Worm (Caenorhabditis elegans) whole organism, mixed stage, embryonic: ENCODE results near the gene K01D12.7.

Source experiments
- ces-1 ChIP-seq: fragments of 150-350 bp; optimal IDR thresholded peaks from 2 replicates; lab custom pipeline; 2014; ENCODE audit warnings: missing biosample characterization, missing genetic modification reagents, missing genetic modification characterization
- elt-1 ChIP-seq: sonication (generic microtip); optimal IDR thresholded peaks from 2 replicates; lab custom pipeline; 2017; ENCODE audit warnings: missing genetic modification characterization, mild to moderate bottlenecking, missing compliant biosample characterization, antibody characterized with exemption, moderate library complexity, borderline replicate concordance; ENCODE audit not compliant: insufficient read depth
- lin-13 ChIP-seq: fragments of 150-350 bp; optimal IDR thresholded peaks from 2 replicates; lab custom pipeline; 2014; ENCODE audit warnings: missing biosample characterization, missing genetic modification characterization
- mab-5 ChIP-seq: fragments of 150-350 bp; optimal IDR thresholded peaks from 2 replicates; lab custom pipeline; 2014; ENCODE audit warnings: missing biosample characterization, missing genetic modification characterization
- nhr-2 ChIP-seq: fragments of 150-350 bp; optimal IDR thresholded peaks from 2 replicates; lab custom pipeline; 2014; ENCODE audit warnings: missing biosample characterization, missing genetic modification characterization
- nhr-76 ChIP-seq: sonication (generic microtip); optimal IDR thresholded peaks from 2 replicates; lab custom pipeline; 2017; ENCODE audit warnings: missing biosample characterization, missing genetic modification characterization
- unc-62 ChIP-seq: fragments of 150-350 bp; optimal IDR thresholded peaks from 2 replicates; lab custom pipeline; 2014; ENCODE audit warnings: missing biosample characterization, missing genetic modification reagents, missing genetic modification characterization
- zip-8 ChIP-seq: fragments of 150-350 bp; optimal IDR thresholded peaks from 2 replicates; lab custom pipeline; 2014; ENCODE audit warnings: missing biosample characterization, missing genetic modification characterization
- ztf-11 ChIP-seq: fragments of 150-350 bp; optimal IDR thresholded peaks from 2 replicates; lab custom pipeline; 2014; ENCODE audit warnings: missing biosample characterization, missing genetic modification characterization

- TF ChIP-seq lin-13 (tag; lab: Kevin White, UChicago) (no peak), ces-1 (GFP tag; lab: Kevin White, UChicago) (no peak), mab-5 (tag; lab: Kevin White, UChicago) (no peak), unc-62 (GFP tag; lab: Kevin White, UChicago) (no peak), nhr-2 (tag; lab: Kevin White, UChicago) (no peak), zip-8 (no peak), elt-1 (no peak), ztf-11 (tag; lab: Kevin White, UChicago) (no peak), nhr-76 (tag; lab: Kevin White, UChicago) (no peak)
Measured at ce11 chrV:12415656-12416055, 14.4 kb upstream of the K01D12.7 start, which contains the start of gene cdr-2.
